Worm (Caenorhabditis elegans) whole organism, young adult: ENCODE data around the gene M199.2.

Experiments
- B0019.2 ChIP-seq: fragments of 200-800 bp; sonication (Bioruptor generic); conservative IDR thresholded peaks from 2 replicates; pipeline ENCODE4 v1.3.6; 2022; ENCODE audit warnings: missing genetic modification reagents, missing genetic modification characterization, missing compliant biosample characterization
- B0035.1 ChIP-seq: sonication (generic microtip); optimal IDR thresholded peaks from 2 replicates; lab custom pipeline; 2016; ENCODE audit warnings: missing genetic modification characterization, mild to moderate bottlenecking, missing compliant biosample characterization, missing genotype, missing genetic modification reagents
- C17E4.6 ChIP-seq: fragments of 200-800 bp; sonication (Bioruptor generic); IDR thresholded peaks from 2 replicates; pipeline ENCODE4 v1.3.6; 2022; ENCODE audit warnings: missing genetic modification reagents, missing genetic modification characterization, missing compliant biosample characterization
- F52B5.7 ChIP-seq: sonication (generic microtip); optimal IDR thresholded peaks from 2 replicates; lab custom pipeline; 2016; ENCODE audit warnings: mild to moderate bottlenecking, missing genetic modification characterization, missing compliant biosample characterization
- Y53F4B.3 ChIP-seq: fragments of 200-800 bp; sonication (Bioruptor generic); IDR thresholded peaks from 2 replicates; pipeline ENCODE4 v1.3.6; 2022; ENCODE audit warnings: missing genetic modification reagents, missing genetic modification characterization, missing compliant biosample characterization
- ZK185.1 ChIP-seq: sonication (generic microtip); optimal IDR thresholded peaks from 2 replicates; lab custom pipeline; 2016; ENCODE audit warnings: mild to moderate bottlenecking, missing genetic modification characterization, missing compliant biosample characterization; ENCODE audit not compliant: poor library complexity, severe bottlenecking
- aptf-2 ChIP-seq: fragments of 200-800 bp; sonication (Bioruptor generic); conservative IDR thresholded peaks from 2 replicates; pipeline ENCODE4 v1.3.6; 2022; ENCODE audit warnings: missing genetic modification reagents, missing genetic modification characterization, missing compliant biosample characterization
- aptf-3 ChIP-seq: fragments of 200-800 bp; sonication (Bioruptor generic); IDR thresholded peaks from 2 replicates; pipeline ENCODE4 v1.3.6; 2022; ENCODE audit warnings: missing genetic modification characterization, missing compliant biosample characterization
- attf-3 ChIP-seq: fragments of 200-800 bp; sonication (Bioruptor generic); conservative IDR thresholded peaks from 2 replicates; pipeline ENCODE4 v1.3.6; 2022; ENCODE audit warnings: missing genetic modification reagents, missing genetic modification characterization, missing compliant biosample characterization
- attf-6 ChIP-seq: fragments of 200-800 bp; sonication (Bioruptor generic); IDR thresholded peaks from 2 replicates; pipeline ENCODE4 v1.3.6; 2022; ENCODE audit warnings: missing genetic modification reagents, missing genetic modification characterization, missing compliant biosample characterization
- bed-2 ChIP-seq: fragments of 200-800 bp; sonication (Bioruptor generic); IDR thresholded peaks from 2 replicates; pipeline ENCODE4 v1.3.6; 2022; ENCODE audit warnings: missing genetic modification reagents, missing genetic modification characterization, missing compliant biosample characterization
- cebp-1 ChIP-seq, 2 experiments: fragments of 200-800 bp in 1 of 2; sonication (Bioruptor generic) in 1 of 2; sonication (generic microtip) in 1 of 2; IDR thresholded peaks in 1 of 2; optimal IDR thresholded peaks in 1 of 2; 2 replicates each; pipeline versions ENCODE4 v1.3.6 to Lab custom; 2017 to 2022; ENCODE audit warnings: missing compliant biosample characterization in 2 of 2, missing genetic modification characterization in 2 of 2, mild to moderate bottlenecking in 1 of 2, missing genetic modification reagents in 1 of 2, moderate library complexity in 1 of 2
- ceh-40 ChIP-seq: fragments of 200-800 bp; sonication (Bioruptor generic); IDR thresholded peaks from 2 replicates; pipeline ENCODE4 v1.3.6; 2022; ENCODE audit warnings: missing genetic modification characterization, missing compliant biosample characterization
- chd-7 ChIP-seq: sonication (generic microtip); optimal IDR thresholded peaks from 2 replicates; lab custom pipeline; 2016; ENCODE audit warnings: mild to moderate bottlenecking, missing genetic modification characterization, moderate library complexity, missing compliant biosample characterization
- dpl-1 ChIP-seq: fragments of 150-350 bp; optimal IDR thresholded peaks from 2 replicates; lab custom pipeline; 2014; ENCODE audit warnings: missing biosample characterization, missing genetic modification reagents, missing genetic modification characterization
- gei-17 ChIP-seq: fragments of 200-800 bp; sonication (Bioruptor generic); optimal IDR thresholded peaks from 2 replicates; lab custom pipeline; 2018; ENCODE audit warnings: mild to moderate bottlenecking, missing genetic modification characterization, missing compliant biosample characterization
- hlh-12 ChIP-seq: sonication (generic microtip); optimal IDR thresholded peaks from 2 replicates; lab custom pipeline; 2016; ENCODE audit warnings: missing genetic modification characterization, missing compliant biosample characterization
- hmg-1.2 ChIP-seq: fragments of 200-800 bp; sonication (Bioruptor generic); IDR thresholded peaks from 2 replicates; pipeline ENCODE4 v1.3.6; 2022; ENCODE audit warnings: missing genetic modification reagents, missing genetic modification characterization, missing compliant biosample characterization
- lsy-27 ChIP-seq: sonication (generic microtip); optimal IDR thresholded peaks from 2 replicates; lab custom pipeline; 2017; ENCODE audit warnings: missing genetic modification characterization, mild to moderate bottlenecking, missing compliant biosample characterization, antibody characterized with exemption, missing genotype, borderline replicate concordance; ENCODE audit not compliant: insufficient read depth
- madf-10 ChIP-seq: sonication (generic microtip); optimal IDR thresholded peaks from 2 replicates; lab custom pipeline; 2016; ENCODE audit warnings: mild to moderate bottlenecking, missing genetic modification characterization, missing compliant biosample characterization
- madf-8 ChIP-seq: fragments of 200-800 bp; sonication (Bioruptor generic); conservative IDR thresholded peaks from 2 replicates; pipeline ENCODE4 v1.3.6; 2022; ENCODE audit warnings: missing genetic modification reagents, missing genetic modification characterization, missing compliant biosample characterization
- mel-28 ChIP-seq: sonication (generic microtip); optimal IDR thresholded peaks from 2 replicates; lab custom pipeline; 2016; ENCODE audit warnings: borderline replicate concordance, mild to moderate bottlenecking, missing genetic modification characterization, missing compliant biosample characterization
- mes-4 ChIP-seq: sonication (generic microtip); optimal IDR thresholded peaks from 2 replicates; lab custom pipeline; 2016; ENCODE audit warnings: missing genotype, missing genetic modification characterization, missing compliant biosample characterization
- nfya-1 ChIP-seq: sonication (generic microtip); optimal IDR thresholded peaks from 2 replicates; lab custom pipeline; 2017; ENCODE audit warnings: antibody characterized with exemption, missing compliant biosample characterization, missing genetic modification characterization, borderline replicate concordance; ENCODE audit not compliant: insufficient read depth
- nfya-2 ChIP-seq: fragments of 200-800 bp; sonication (Bioruptor generic); IDR thresholded peaks from 2 replicates; pipeline ENCODE4 v1.3.6; 2022; ENCODE audit warnings: missing genetic modification reagents, missing genetic modification characterization, missing compliant biosample characterization
- nhr-179 ChIP-seq: sonication (generic microtip); optimal IDR thresholded peaks from 2 replicates; lab custom pipeline; 2016; ENCODE audit warnings: mild to moderate bottlenecking, missing genetic modification characterization, missing compliant biosample characterization
- nhr-80 ChIP-seq: sonication (generic microtip); optimal IDR thresholded peaks from 2 replicates; lab custom pipeline; 2016; ENCODE audit warnings: missing genetic modification characterization, missing compliant biosample characterization
- pha-4 ChIP-seq: fragments of 150-350 bp; sonication (generic microtip); optimal IDR thresholded peaks from 2 replicates; lab custom pipeline; 2014; ENCODE audit warnings: missing biosample characterization, missing genetic modification reagents, missing genetic modification characterization
- snpc-4 ChIP-seq, 5 experiments: fragments of 150-350 bp in 1 of 5; sonication (generic microtip) in 4 of 5; optimal IDR thresholded peaks; 2 replicates each; lab custom pipeline; 2014 to 2018; ENCODE audit warnings: missing genetic modification characterization in 5 of 5, missing biosample characterization in 3 of 5, antibody characterized with exemption in 2 of 5, mild to moderate bottlenecking in 2 of 5, missing compliant biosample characterization in 2 of 5, missing genotype in 2 of 5, moderate library complexity in 2 of 5, missing genetic modification reagents in 1 of 5
- tbp1 ChIP-seq: fragments of 200-800 bp; sonication (Bioruptor generic); optimal IDR thresholded peaks from 2 replicates; lab custom pipeline; 2018; ENCODE audit warnings: mild to moderate bottlenecking, missing genetic modification characterization, missing compliant biosample characterization
- tlf-1 ChIP-seq: fragments of 200-800 bp; sonication (Bioruptor generic); optimal IDR thresholded peaks from 2 replicates; lab custom pipeline; 2018; ENCODE audit warnings: mild to moderate bottlenecking, missing genetic modification characterization, missing compliant biosample characterization
- unc-130 ChIP-seq: sonication (generic microtip); optimal IDR thresholded peaks from 2 replicates; lab custom pipeline; 2016; ENCODE audit warnings: missing genetic modification reagents, missing genetic modification characterization, missing compliant biosample characterization
- unc-62 ChIP-seq: fragments of 150-350 bp; optimal IDR thresholded peaks from 2 replicates; lab custom pipeline; 2014; ENCODE audit warnings: missing biosample characterization, missing genetic modification reagents, missing genetic modification characterization
- zfh-2 ChIP-seq: fragments of 200-800 bp; sonication (Bioruptor generic); conservative IDR thresholded peaks from 2 replicates; pipeline ENCODE4 v1.3.6; 2022; ENCODE audit warnings: missing genetic modification reagents, missing genetic modification characterization, missing compliant biosample characterization

Gene M199.2

ce11 chrIV:15114324-15114723 is 5.7 kb downstream of the M199.2 start, which contains the start of gene M199.135:
M199.135 (plus strand) TSS chrIV:15114624.
- TF ChIP-seq aptf-2 (GFP tag; lab: Robert Waterston, UW) (no peak), F52B5.7 (tag; lab: Kevin White, UChicago) (no peak), nhr-179 (no peak), hmg-1.2 (GFP tag; lab: Robert Waterston, UW) (no peak), nhr-80 (tag; lab: Kevin White, UChicago) (no peak), gei-17 (GFP tag; lab: Kevin White, UChicago) (no peak), pha-4 (tag; lab: Kevin White, UChicago) (no peak), nfya-2 (GFP tag; lab: Robert Waterston, UW) (no peak), nfya-1 (tag; lab: Kevin White, UChicago) (no peak), unc-62 (GFP tag; lab: Kevin White, UChicago) (no peak), unc-130 (no peak), B0019.2 (GFP tag; lab: Robert Waterston, UW) (no peak), aptf-3 (GFP tag; lab: Robert Waterston, UW) (no peak), C17E4.6 (GFP tag; lab: Robert Waterston, UW) (no peak), ZK185.1 (tag; lab: Kevin White, UChicago) (no peak), tlf-1 (GFP tag; lab: Kevin White, UChicago) (no peak)
- TF ChIP-seq, all 124 proteins: peak for 0

- TF ChIP-seq cebp-1 (GFP tag; IDR thresholded peaks at IDR 0.05; lab: Robert Waterston, UW) (no peak), cebp-1 (tag; optimal IDR thresholded peaks at IDR 0.05; lab: Kevin White, UChicago) (no peak), madf-8 (GFP tag; lab: Robert Waterston, UW) (no peak), gei-17 (GFP tag; lab: Kevin White, UChicago) (no peak), attf-3 (GFP tag; lab: Robert Waterston, UW) (no peak), madf-10 (tag; lab: Kevin White, UChicago) (no peak), ceh-40 (GFP tag; lab: Robert Waterston, UW) (no peak), nfya-1 (tag; lab: Kevin White, UChicago) (no peak), attf-6 (GFP tag; lab: Robert Waterston, UW) (no peak), F52B5.7 (tag; lab: Kevin White, UChicago) (no peak), nfya-2 (GFP tag; lab: Robert Waterston, UW) (no peak)
These were observed 9.8 kb downstream of the M199.2 start, which contains the start of gene M199.136 for ce11 chrIV:15118390-15118789. M199.136 (plus strand) TSS chrIV:15118690.

ce11 chrIV:15119268-15119667 is 10.7 kb downstream of the M199.2 start:
- no peak for TF ChIP-seq mel-28 (tag; lab: Kevin White, UChicago)
- TF ChIP-seq snpc-4 (GFP tag; optimal IDR thresholded peaks at IDR 0.05; lab: Kevin White, UChicago) = no peak
- peak in 3 of 4 experiments; percentile 19 to 96 (median 55) for TF ChIP-seq snpc-4 (tag; optimal IDR thresholded peaks at IDR 0.05; lab: Kevin White, UChicago)
- TF ChIP-seq lsy-27 (tag; lab: Kevin White, UChicago) = no peak
- TF ChIP-seq mes-4 (tag; lab: Kevin White, UChicago) = no peak
- TF ChIP-seq attf-6 (GFP tag; lab: Robert Waterston, UW) = peak; percentile 62; the same call in 1 of the 2 replicates
- peak; percentile 39; the same call in 1 of the 2 replicates for TF ChIP-seq hmg-1.2 (GFP tag; lab: Robert Waterston, UW)
- TF ChIP-seq C17E4.6 (GFP tag; lab: Robert Waterston, UW) = no peak
- TF ChIP-seq B0035.1 (tag; lab: Kevin White, UChicago) = no peak
- no peak for TF ChIP-seq Y53F4B.3 (GFP tag; lab: Robert Waterston, UW)
- no peak for TF ChIP-seq hlh-12 (tag; lab: Kevin White, UChicago)
- TF ChIP-seq tbp1 (GFP tag; lab: Kevin White, UChicago) = no peak
- no peak for TF ChIP-seq chd-7 (tag; lab: Kevin White, UChicago)
- no peak for TF ChIP-seq dpl-1 (GFP tag; lab: Kevin White, UChicago)
- no peak for TF ChIP-seq bed-2
- peak; percentile 55 for TF ChIP-seq zfh-2
